Worm (Caenorhabditis elegans) whole organism, L4 larva: ENCODE data around the gene Y4C6B.2.

Experiments
- D1046.2 ChIP-seq: fragments of 200-800 bp; sonication (Bioruptor generic); IDR thresholded peaks from 2 replicates; pipeline ENCODE4 v1.3.6; 2022; ENCODE audit warnings: missing genetic modification characterization, missing compliant biosample characterization
- jun-1 ChIP-seq: fragments of 150-350 bp; optimal IDR thresholded peaks from 2 replicates; lab custom pipeline; 2014; ENCODE audit warnings: missing biosample characterization, missing genetic modification reagents, missing genetic modification characterization
- lin-39 ChIP-seq: fragments of 150-350 bp; optimal IDR thresholded peaks from 2 replicates; lab custom pipeline; 2014; ENCODE audit warnings: missing biosample characterization, missing genetic modification reagents, missing genetic modification characterization
- nhr-10 ChIP-seq: fragments of 150-350 bp; optimal IDR thresholded peaks from 2 replicates; lab custom pipeline; 2014; ENCODE audit warnings: missing biosample characterization, missing genetic modification characterization
- nhr-11 ChIP-seq: fragments of 150-350 bp; optimal IDR thresholded peaks from 2 replicates; lab custom pipeline; 2014; ENCODE audit warnings: missing biosample characterization, missing genetic modification characterization
- nhr-25 ChIP-seq: sonication (generic microtip); optimal IDR thresholded peaks from 2 replicates; lab custom pipeline; 2017; ENCODE audit warnings: missing genetic modification characterization, mild to moderate bottlenecking, missing compliant biosample characterization, antibody characterized with exemption, moderate library complexity, borderline replicate concordance; ENCODE audit not compliant: insufficient read depth
- nhr-48 ChIP-seq: sonication (generic microtip); optimal IDR thresholded peaks from 2 replicates; lab custom pipeline; 2016; ENCODE audit warnings: mild to moderate bottlenecking, missing genetic modification characterization, missing compliant biosample characterization
- ztf-7 ChIP-seq: fragments of 150-350 bp; optimal IDR thresholded peaks from 2 replicates; lab custom pipeline; 2014; ENCODE audit warnings: missing biosample characterization, missing genetic modification characterization

DNA sequence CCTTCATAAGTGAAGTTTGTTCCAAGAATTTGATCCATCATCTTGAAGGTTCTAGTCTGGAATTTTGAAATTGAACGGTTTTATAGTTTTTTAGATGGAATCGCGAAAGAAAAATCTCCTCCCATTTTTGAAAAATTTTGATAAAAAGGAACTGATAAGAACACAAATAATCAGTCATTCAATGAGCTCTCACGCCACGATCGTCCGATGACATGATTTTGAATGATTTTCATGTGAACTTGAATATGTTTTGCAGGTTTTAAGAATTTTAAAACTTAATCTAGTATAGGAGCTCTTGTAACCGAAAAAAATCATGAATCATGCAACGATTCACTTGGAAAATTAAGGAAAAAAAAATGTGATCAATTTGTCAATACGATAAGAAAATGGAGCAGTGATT lies 37.7 kb downstream of the Y4C6B.2 start, which contains the start of gene elo-5:
- TF ChIP-seq D1046.2 (GFP tag; lab: Robert Waterston, UW): no peak
- TF ChIP-seq nhr-10 (tag; lab: Kevin White, UChicago): no peak
- no peak for TF ChIP-seq nhr-11
- TF ChIP-seq nhr-48 (tag; lab: Kevin White, UChicago): no peak
- TF ChIP-seq ztf-7 (tag; lab: Kevin White, UChicago): no peak
- TF ChIP-seq jun-1: no peak
- TF ChIP-seq nhr-25: no peak
- TF ChIP-seq lin-39 (tag; lab: Kevin White, UChicago): no peak
